Worm (Caenorhabditis elegans): ENCODE results near the gene srh-297.

ce11 chrII:3277686-3278085 lies 47.4 kb upstream of the srh-297 start, which contains the start of gene F02E11.4:
- no peak for TF ChIP-seq lin-39 (tag; optimal IDR thresholded peaks at IDR 0.05)
- TF ChIP-seq ztf-4 (tag; optimal IDR thresholded peaks at IDR 0.05): no peak
- no peak for TF ChIP-seq daf-12 (tag; optimal IDR thresholded peaks at IDR 0.05)
- TF ChIP-seq mml-1 (tag; optimal IDR thresholded peaks at IDR 0.05): no peak
- no peak for TF ChIP-seq fkh-10 (GFP tag; optimal IDR thresholded peaks at IDR 0.05)
- TF ChIP-seq nhr-76 (tag; optimal IDR thresholded peaks at IDR 0.05): no peak

All from whole organism, L3 larva.